Worm (Caenorhabditis elegans) whole organism, midembryonic: ENCODE data around the gene nhr-54.

Experiments
- flt-1 ChIP-seq: fragments of 200-800 bp; sonication (Bioruptor generic); IDR thresholded peaks from 2 replicates; pipeline ENCODE4 v1.3.6; 2022; ENCODE audit warnings: missing genetic modification characterization, missing compliant biosample characterization
- klf-2 ChIP-seq: fragments of 200-800 bp; sonication (Bioruptor generic); conservative IDR thresholded peaks from 2 replicates; pipeline ENCODE4 v1.3.6; 2022; ENCODE audit warnings: missing genetic modification reagents, missing genetic modification characterization, missing compliant biosample characterization
- tab-1 ChIP-seq: fragments of 200-800 bp; sonication (Bioruptor generic); IDR thresholded peaks from 2 replicates; pipeline ENCODE4 v1.3.6; 2022; ENCODE audit warnings: missing genetic modification characterization, missing compliant biosample characterization
- ztf-23 ChIP-seq: fragments of 200-800 bp; sonication (Bioruptor generic); IDR thresholded peaks from 2 replicates; pipeline ENCODE4 v1.3.6; 2022; ENCODE audit warnings: missing genetic modification reagents, missing genetic modification characterization, missing compliant biosample characterization

DNA sequence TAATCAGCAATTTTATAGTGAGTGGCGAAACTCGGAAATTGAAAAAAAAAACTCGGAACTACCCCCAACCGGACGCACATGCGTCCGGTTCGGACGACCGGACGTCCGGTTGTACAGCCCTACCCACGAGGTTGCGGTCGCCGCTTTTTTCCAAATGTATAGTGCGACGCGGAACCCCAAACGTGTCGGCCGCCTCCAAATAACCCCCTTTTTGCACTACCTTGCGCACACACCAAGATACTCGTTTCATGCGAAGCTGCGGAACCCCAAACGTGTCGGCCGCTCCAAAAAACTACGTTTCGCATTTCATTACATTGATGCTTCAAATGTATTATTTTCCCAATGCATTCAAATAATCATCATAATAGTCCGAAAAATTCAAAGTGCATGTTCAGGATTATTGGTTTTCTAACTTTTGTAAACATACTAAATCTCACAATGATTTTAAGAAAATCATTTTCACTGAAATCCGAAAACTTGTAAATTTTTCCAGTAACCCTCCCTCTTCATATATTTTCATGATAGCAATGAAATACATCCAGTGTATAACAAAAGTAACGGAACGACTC lies 33.6 kb downstream of the nhr-54 start, which contains the start of gene srw-35:
- TF ChIP-seq klf-2 (GFP tag; lab: Robert Waterston, UW) (no peak), tab-1 (no peak), flt-1 (GFP tag; lab: Robert Waterston, UW) (no peak), ztf-23 (no peak)
